Fruit fly (Drosophila melanogaster): Measurements from ENCODE around the gene Gs2.

DNA sequence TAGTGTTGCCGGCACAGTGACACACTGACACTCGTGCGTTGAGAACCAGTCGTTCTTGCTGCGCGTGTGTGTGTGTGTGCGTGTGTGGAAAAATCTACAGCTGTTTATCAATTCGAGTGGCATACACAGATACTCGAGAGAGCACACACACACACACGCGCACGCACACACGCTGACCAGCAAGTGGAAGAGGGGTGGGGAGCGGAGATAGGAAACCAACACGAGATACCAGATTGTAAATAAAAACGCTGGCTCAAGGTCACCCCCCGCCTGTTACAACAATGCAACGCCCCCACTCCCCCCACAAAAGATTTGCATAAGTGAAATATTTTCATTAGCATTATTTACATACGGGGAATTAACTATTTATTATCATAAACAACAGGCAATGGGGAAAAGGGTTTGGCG, 4.7 kb downstream of the Gs2 start:
- TF ChIP-seq usp (GFP tag; optimal IDR thresholded peaks at IDR 0.05) = no peak
- TF ChIP-seq CG8478 (optimal IDR thresholded peaks at IDR 0.05) = no peak
- no peak for TF ChIP-seq pan (optimal IDR thresholded peaks at IDR 0.05)
